Worm (Caenorhabditis elegans): ENCODE measurements around the gene Y32H12A.8.

DNA sequence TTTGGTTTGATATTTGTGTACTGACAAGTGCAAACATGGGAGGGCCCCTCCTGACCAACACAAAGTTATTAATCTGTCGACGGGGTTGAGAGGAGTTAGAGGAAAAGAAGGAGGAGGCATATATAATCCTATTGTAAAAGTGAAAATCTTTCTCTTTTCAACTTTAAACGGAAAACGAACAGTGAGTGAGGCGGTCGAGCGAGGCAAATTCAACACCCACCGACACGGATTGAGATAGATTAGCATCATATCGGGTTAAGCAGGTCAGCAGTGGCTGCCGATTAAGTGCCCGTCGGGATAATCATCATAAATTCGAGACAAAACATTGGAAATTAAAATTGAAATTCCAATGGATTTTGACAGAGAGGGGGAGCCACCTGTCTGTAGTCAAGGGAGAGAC is 30.5 kb upstream of the Y32H12A.8 start:
- TF ChIP-seq blmp-1 (tag; optimal IDR thresholded peaks at IDR 0.05; ENCODE audit: insufficient read depth) (no peak), nhr-12 (tag; optimal IDR thresholded peaks at IDR 0.05) (no peak), elt-3 (tag; optimal IDR thresholded peaks at IDR 0.05) (no peak), elt-1 (tag; optimal IDR thresholded peaks at IDR 0.05) (no peak), F13H6.1 (tag; optimal IDR thresholded peaks at IDR 0.05) (no peak), ama-1 (optimal IDR thresholded peaks at IDR 0.05) (no peak), nhr-77 (tag; optimal IDR thresholded peaks at IDR 0.05) (no peak), lsy-2 (tag; optimal IDR thresholded peaks at IDR 0.05) (no peak), nhr-25 (tag; optimal IDR thresholded peaks at IDR 0.05) (no peak), unc-39 (tag; optimal IDR thresholded peaks at IDR 0.05) (no peak), lin-11 (tag; optimal IDR thresholded peaks at IDR 0.05) (no peak)
